Worm (Caenorhabditis elegans): ENCODE measurements around the gene F32D8.2.

- no peak for TF ChIP-seq ceh-22 (tag; optimal IDR thresholded peaks at IDR 0.05)
- TF ChIP-seq tbx-2 (tag; optimal IDR thresholded peaks at IDR 0.05) = no peak
- TF ChIP-seq ama-1 (optimal IDR thresholded peaks at IDR 0.05) = no peak
- TF ChIP-seq nhr-232 (tag; optimal IDR thresholded peaks at IDR 0.05) = no peak
Observed at ce11 chrV:10921747-10922146, 38.2 kb downstream of the F32D8.2 start, which contains the start of gene nas-31.
